Fruit fly (Drosophila melanogaster) whole organism, embryonic: ENCODE data around the gene CG5928.

Source experiments
- Atf3 ChIP-seq: fragments of 200-800 bp; sonication (Bioruptor generic); optimal IDR thresholded peaks from 3 replicates; lab custom pipeline; 2016; ENCODE audit warnings: missing biosample characterization, missing genetic modification characterization
- Bdp1 ChIP-seq: fragments of 200-800 bp; sonication (Bioruptor generic); optimal IDR thresholded peaks from 3 replicates; lab custom pipeline; 2016; ENCODE audit warnings: missing biosample characterization, missing genetic modification characterization
- CG11504 ChIP-seq: fragments of 200-800 bp; sonication (Bioruptor generic); optimal IDR thresholded peaks from 3 replicates; lab custom pipeline; 2019; ENCODE audit warnings: missing biosample characterization, mild to moderate bottlenecking, missing genetic modification characterization, moderate library complexity
- CG13287 ChIP-seq: fragments of 200-800 bp; sonication (Bioruptor generic); IDR thresholded peaks from 2 replicates; pipeline ENCODE4 v1.3.6; 2022; ENCODE audit warnings: missing biosample characterization, missing genetic modification characterization; ENCODE audit not compliant: partially characterized antibody
- CG13775 ChIP-seq: fragments of 200-800 bp; sonication (Bioruptor generic); optimal IDR thresholded peaks from 3 replicates; lab custom pipeline; 2017; ENCODE audit warnings: missing biosample characterization, mild to moderate bottlenecking, missing genetic modification characterization
- CG14667 ChIP-seq: fragments of 200-800 bp; sonication (Bioruptor generic); IDR thresholded peaks from 2 replicates; pipeline ENCODE4 v1.3.6; 2022; ENCODE audit warnings: missing biosample characterization, missing genetic modification characterization
- CG14710 ChIP-seq: fragments of 200-800 bp; sonication (Bioruptor generic); optimal IDR thresholded peaks from 3 replicates; lab custom pipeline; 2019; ENCODE audit warnings: missing biosample characterization, mild to moderate bottlenecking, missing genetic modification characterization, moderate library complexity
- CG2116 ChIP-seq: fragments of 200-800 bp; sonication (Bioruptor generic); optimal IDR thresholded peaks from 3 replicates; lab custom pipeline; 2018; ENCODE audit warnings: missing biosample characterization, mild to moderate bottlenecking, missing genetic modification characterization
- CG2712 ChIP-seq: fragments of 200-800 bp; optimal IDR thresholded peaks from 3 replicates; lab custom pipeline; 2019; ENCODE audit warnings: missing biosample characterization, mild to moderate bottlenecking, missing genetic modification characterization, moderate library complexity
- CG32772 ChIP-seq: fragments of 200-800 bp; sonication (Bioruptor generic); IDR thresholded peaks from 2 replicates; pipeline ENCODE4 v1.3.6; 2022; ENCODE audit warnings: missing biosample characterization, missing genetic modification characterization
- CG4617 ChIP-seq: fragments of 200-800 bp; sonication (Bioruptor generic); optimal IDR thresholded peaks from 3 replicates; lab custom pipeline; 2016; ENCODE audit warnings: missing biosample characterization, missing genetic modification characterization, borderline replicate concordance
- CG7556 ChIP-seq: fragments of 200-800 bp; sonication (Bioruptor generic); optimal IDR thresholded peaks from 2 replicates; lab custom pipeline; 2017; ENCODE audit warnings: missing biosample characterization, mild to moderate bottlenecking, missing genetic modification characterization
- CG7963 ChIP-seq: fragments of 200-800 bp; sonication (Bioruptor generic); IDR thresholded peaks from 3 replicates; pipeline ENCODE4 v1.3.6; 2022; ENCODE audit warnings: missing biosample characterization, missing genetic modification characterization; ENCODE audit not compliant: partially characterized antibody
- Dek ChIP-seq: fragments of 200-800 bp; sonication (Bioruptor generic); optimal IDR thresholded peaks from 3 replicates; lab custom pipeline; 2019; ENCODE audit warnings: missing biosample characterization, mild to moderate bottlenecking, missing genetic modification characterization, moderate library complexity
- Dp ChIP-seq: fragments of 200-800 bp; sonication (Bioruptor generic); optimal IDR thresholded peaks from 2 replicates; lab custom pipeline; 2018; ENCODE audit warnings: missing biosample characterization, mild to moderate bottlenecking, missing genetic modification characterization, moderate library complexity
- Drgx ChIP-seq: fragments of 200-800 bp; sonication (Bioruptor generic); IDR thresholded peaks from 2 replicates; pipeline ENCODE4 v1.3.6; 2022; ENCODE audit warnings: missing biosample characterization, missing genetic modification characterization
- E2f2 ChIP-seq: fragments of 200-800 bp; sonication (Bioruptor generic); IDR thresholded peaks from 2 replicates; pipeline ENCODE4 v1.3.6; 2022; ENCODE audit warnings: missing biosample characterization, missing genetic modification characterization
- Ets97D ChIP-seq: fragments of 200-800 bp; sonication (Bioruptor generic); optimal IDR thresholded peaks from 3 replicates; lab custom pipeline; 2016; ENCODE audit warnings: missing biosample characterization, missing genetic modification characterization
- HLHmδ ChIP-seq: fragments of 200-800 bp; sonication (Bioruptor generic); optimal IDR thresholded peaks from 2 replicates; lab custom pipeline; 2018; ENCODE audit warnings: missing biosample characterization, mild to moderate bottlenecking, missing genetic modification characterization, moderate library complexity
- Mrtf ChIP-seq: fragments of 200-800 bp; sonication (Bioruptor generic); IDR thresholded peaks from 3 replicates; pipeline ENCODE4 v1.3.6; 2022; ENCODE audit warnings: missing biosample characterization, missing genetic modification characterization
- Nf-YA ChIP-seq: fragments of 200-800 bp; sonication (Bioruptor generic); IDR thresholded peaks from 2 replicates; pipeline ENCODE4 v1.3.6; 2022; ENCODE audit warnings: missing biosample characterization, missing genetic modification characterization
- Scr ChIP-seq: fragments of 200-800 bp; sonication (Bioruptor generic); IDR thresholded peaks from 2 replicates; pipeline ENCODE4 v1.3.6; 2022; ENCODE audit warnings: missing biosample characterization, missing genetic modification characterization; ENCODE audit not compliant: partially characterized antibody
- Sry-δ ChIP-seq: fragments of 200-800 bp; sonication (Bioruptor generic); optimal IDR thresholded peaks from 2 replicates; lab custom pipeline; 2016; ENCODE audit warnings: missing biosample characterization, missing genetic modification characterization
- Vsx1 ChIP-seq: fragments of 200-800 bp; sonication (Bioruptor generic); optimal IDR thresholded peaks from 2 replicates; lab custom pipeline; 2017; ENCODE audit warnings: missing biosample characterization, mild to moderate bottlenecking, missing genetic modification characterization, missing genetic modification reagents
- Xrp1 ChIP-seq: fragments of 200-800 bp; sonication (Bioruptor generic); IDR thresholded peaks from 2 replicates; pipeline ENCODE4 v1.3.6; 2022; ENCODE audit warnings: missing biosample characterization, missing genetic modification characterization
- al ChIP-seq: fragments of 200-800 bp; sonication (Bioruptor generic); IDR thresholded peaks from 2 replicates; pipeline ENCODE4 v1.3.6; 2022; ENCODE audit warnings: missing biosample characterization, missing genetic modification characterization
- amos ChIP-seq: fragments of 200-800 bp; sonication (Bioruptor generic); IDR thresholded peaks from 2 replicates; pipeline ENCODE4 v1.3.6; 2022; ENCODE audit warnings: missing biosample characterization, missing genetic modification characterization; ENCODE audit not compliant: partially characterized antibody
- bbx ChIP-seq: fragments of 200-800 bp; sonication (Bioruptor generic); IDR thresholded peaks from 2 replicates; pipeline ENCODE4 v1.3.6; 2022; ENCODE audit warnings: missing biosample characterization, missing genetic modification characterization; ENCODE audit not compliant: partially characterized antibody
- bowl ChIP-seq: fragments of 200-800 bp; sonication (Bioruptor generic); IDR thresholded peaks from 2 replicates; pipeline ENCODE4 v1.3.6; 2022; ENCODE audit warnings: missing biosample characterization, missing genetic modification characterization
- bsh ChIP-seq, 2 experiments: fragments of 200-800 bp; sonication (Bioruptor generic); optimal IDR thresholded peaks; 2 replicates each; lab custom pipeline; 2017 to 2018; ENCODE audit warnings: mild to moderate bottlenecking in 2 of 2, missing biosample characterization in 2 of 2, missing genetic modification characterization in 2 of 2, moderate library complexity in 1 of 2
- btn ChIP-seq: fragments of 200-800 bp; sonication (Bioruptor generic); optimal IDR thresholded peaks from 2 replicates; lab custom pipeline; 2016; ENCODE audit warnings: missing biosample characterization, missing genetic modification characterization
- crol ChIP-seq: fragments of 200-800 bp; sonication (Bioruptor generic); IDR thresholded peaks from 2 replicates; pipeline ENCODE4 v1.3.6; 2022; ENCODE audit warnings: missing biosample characterization, missing genetic modification characterization
- dm ChIP-seq: fragments of 200-800 bp; sonication (Bioruptor generic); optimal IDR thresholded peaks from 3 replicates; lab custom pipeline; 2016; ENCODE audit warnings: missing biosample characterization, missing genetic modification characterization
- fu2 ChIP-seq: fragments of 200-800 bp; sonication (Bioruptor generic); optimal IDR thresholded peaks from 2 replicates; lab custom pipeline; 2016; ENCODE audit warnings: missing biosample characterization, missing genetic modification characterization
- hbn ChIP-seq: fragments of 200-800 bp; sonication (Bioruptor generic); IDR thresholded peaks from 2 replicates; pipeline ENCODE4 v1.3.6; 2022; ENCODE audit warnings: missing biosample characterization, missing genetic modification characterization; ENCODE audit not compliant: partially characterized antibody
- ind ChIP-seq: fragments of 200-800 bp; sonication (Bioruptor generic); optimal IDR thresholded peaks from 3 replicates; lab custom pipeline; 2016; ENCODE audit warnings: missing biosample characterization, missing genetic modification characterization
- inv ChIP-seq: fragments of 200-800 bp; sonication (Bioruptor generic); IDR thresholded peaks from 2 replicates; pipeline ENCODE4 v1.3.6; 2022; ENCODE audit warnings: missing biosample characterization, missing genetic modification characterization; ENCODE audit not compliant: partially characterized antibody
- mld ChIP-seq: fragments of 200-800 bp; sonication (Bioruptor generic); IDR thresholded peaks from 3 replicates; pipeline ENCODE4 v1.3.6; 2022; ENCODE audit warnings: missing biosample characterization, missing genetic modification characterization; ENCODE audit not compliant: partially characterized antibody
- psq ChIP-seq: fragments of 200-800 bp; sonication (Bioruptor generic); optimal IDR thresholded peaks from 2 replicates; lab custom pipeline; 2017; ENCODE audit warnings: missing biosample characterization, missing genetic modification characterization
- schlank ChIP-seq: fragments of 200-800 bp; sonication (Bioruptor generic); optimal IDR thresholded peaks from 2 replicates; lab custom pipeline; 2018; ENCODE audit warnings: missing biosample characterization, mild to moderate bottlenecking, missing genetic modification characterization
- sens ChIP-seq: fragments of 200-800 bp; sonication (Bioruptor generic); peaks from one replicate; lab custom pipeline; 2016; ENCODE audit warnings: missing biosample characterization, missing genetic modification characterization
- seq ChIP-seq: fragments of 200-800 bp; sonication (Bioruptor generic); IDR thresholded peaks from 2 replicates; pipeline ENCODE4 v1.3.6; 2022; ENCODE audit warnings: missing biosample characterization, missing genetic modification characterization
- slou ChIP-seq: fragments of 200-800 bp; sonication (Bioruptor generic); optimal IDR thresholded peaks from 3 replicates; lab custom pipeline; 2016; ENCODE audit warnings: missing biosample characterization, missing genetic modification characterization
- vnd ChIP-seq: fragments of 200-800 bp; sonication (Bioruptor generic); IDR thresholded peaks from 3 replicates; pipeline ENCODE4 v1.3.6; 2022; ENCODE audit warnings: missing biosample characterization, missing genetic modification characterization; ENCODE audit not compliant: partially characterized antibody
- yki ChIP-seq: fragments of >200 bp; optimal IDR thresholded peaks from 3 replicates; lab custom pipeline; 2018
- zen2 ChIP-seq: fragments of 200-800 bp; sonication (Bioruptor generic); IDR thresholded peaks from 3 replicates; pipeline ENCODE4 v1.3.6; 2022; ENCODE audit warnings: missing biosample characterization, missing genetic modification characterization; ENCODE audit not compliant: partially characterized antibody
- zfh1 ChIP-seq: fragments of 200-800 bp; sonication (Bioruptor generic); IDR thresholded peaks from 3 replicates; pipeline ENCODE4 v1.3.6; 2022; ENCODE audit warnings: missing biosample characterization, missing genetic modification characterization

CG5928 gene

dm6 chrX:6081296-6081695 is 13.5 kb downstream of the CG5928 start, which contains the start of gene CG4660 (continued):
- TF ChIP-seq CG32772 (GFP tag; lab: Robert Waterston, UW) (no peak), sens (GFP tag; lab: Kevin White, UChicago) (no peak), Nf-YA (GFP tag; lab: Robert Waterston, UW) (no peak), Xrp1 (GFP tag; lab: Robert Waterston, UW) (no peak)

- TF ChIP-seq CG13287 (GFP tag; lab: Robert Waterston, UW) = peak; percentile 67
- peak; percentile 53; the same call in 1 of the 3 replicates for TF ChIP-seq mld (GFP tag; lab: Robert Waterston, UW)
- TF ChIP-seq bbx = peak; percentile 62
- TF ChIP-seq Bdp1 (GFP tag; lab: Kevin White, UChicago) = no peak
- TF ChIP-seq hbn (GFP tag; lab: Robert Waterston, UW) = peak; percentile 50
- peak; percentile 79 for TF ChIP-seq Dp (GFP tag; lab: Kevin White, UChicago)
- TF ChIP-seq zen2 (GFP tag; lab: Robert Waterston, UW) = 0 out of 3 replicates have a peak, but pooled peaks have one; percentile 36
- TF ChIP-seq fu2 = no peak
- TF ChIP-seq Scr (GFP tag; lab: Robert Waterston, UW) = peak; percentile 31; the same call in 1 of the 2 replicates
- TF ChIP-seq slou (GFP tag; lab: Kevin White, UChicago) = no peak
- TF ChIP-seq al (GFP tag; lab: Robert Waterston, UW) = no peak
- TF ChIP-seq CG14710 (tag; lab: Kevin White, UChicago) = peak; percentile 18
- TF ChIP-seq amos (GFP tag; lab: Robert Waterston, UW) = peak; percentile 60
- peak; percentile 3 for TF ChIP-seq CG11504 (tag; lab: Kevin White, UChicago)
- TF ChIP-seq CG2116 (GFP tag; lab: Kevin White, UChicago) = peak; percentile 80
- TF ChIP-seq CG7556 (GFP tag; lab: Kevin White, UChicago) = no peak
- no peak for TF ChIP-seq yki (lab: Kevin White, UChicago)
- TF ChIP-seq dm (GFP tag; lab: Kevin White, UChicago) = peak; percentile 2
- TF ChIP-seq inv (GFP tag; lab: Robert Waterston, UW) = no peak
- no peak for TF ChIP-seq Dek (tag; lab: Kevin White, UChicago)
- TF ChIP-seq seq (GFP tag; lab: Robert Waterston, UW) = no peak
- no peak for TF ChIP-seq schlank (tag; lab: Kevin White, UChicago)
- TF ChIP-seq Atf3 (GFP tag; lab: Kevin White, UChicago) = no peak
- no peak for TF ChIP-seq bowl (GFP tag; lab: Robert Waterston, UW)
- peak; percentile 8 for TF ChIP-seq CG2712 (tag; lab: Kevin White, UChicago)
- TF ChIP-seq btn (GFP tag; lab: Kevin White, UChicago) = no peak
- no peak for TF ChIP-seq ind (GFP tag; lab: Kevin White, UChicago)
- peak; percentile 35 for TF ChIP-seq Ets97D (GFP tag; lab: Kevin White, UChicago)
- TF ChIP-seq E2f2 = peak; percentile 88
- TF ChIP-seq Drgx (GFP tag; lab: Robert Waterston, UW) = peak; percentile 6; the same call in 1 of the 2 replicates
- TF ChIP-seq CG13775 (GFP tag; lab: Kevin White, UChicago) = no peak
- TF ChIP-seq Vsx1 (GFP tag; lab: Kevin White, UChicago) = no peak
- TF ChIP-seq HLHmδ (GFP tag; lab: Kevin White, UChicago) = no peak
- peak in 1 of 2 experiments; percentile 0 for TF ChIP-seq bsh (GFP tag; optimal IDR thresholded peaks at IDR 0.05; lab: Kevin White, UChicago)
- no peak for TF ChIP-seq zfh1 (GFP tag; lab: Robert Waterston, UW)
- peak; percentile 83 for TF ChIP-seq crol (GFP tag; lab: Robert Waterston, UW)
- no peak for TF ChIP-seq Mrtf
- peak; percentile 81 for TF ChIP-seq Sry-δ (GFP tag; lab: Kevin White, UChicago)
- TF ChIP-seq CG7963 = 0 out of 3 replicates have a peak, but pooled peaks have one; percentile 29
- TF ChIP-seq psq = peak; percentile 35
- no peak for TF ChIP-seq CG14667
- TF ChIP-seq vnd (GFP tag; lab: Robert Waterston, UW) = 0 out of 3 replicates have a peak, but pooled peaks have one; percentile 32
- peak; percentile 37 for TF ChIP-seq CG4617 (GFP tag; lab: Kevin White, UChicago)
These were observed 22.1 kb downstream of the CG5928 start, which contains the start of gene raptor for dm6 chrX:6089679-6090460. TSS of gene raptor (minus strand) at chrX:6090201.
